Fruit fly (Drosophila melanogaster) whole organism, embryonic: ENCODE data around the gene CG42488.

Source experiments
- Atf6 ChIP-seq: fragments of 200-800 bp; sonication (Bioruptor generic); IDR thresholded peaks from 2 replicates; pipeline ENCODE4 v1.3.6; 2022; ENCODE audit warnings: missing biosample characterization, missing genetic modification characterization
- Bgb ChIP-seq: fragments of 200-800 bp; sonication (Bioruptor generic); IDR thresholded peaks from 2 replicates; pipeline ENCODE4 v1.3.6; 2022; ENCODE audit warnings: missing biosample characterization, missing genetic modification characterization; ENCODE audit not compliant: partially characterized antibody
- CG1024 ChIP-seq: fragments of 200-800 bp; sonication (Bioruptor generic); IDR thresholded peaks from 2 replicates; pipeline ENCODE4 v1.3.6; 2022; ENCODE audit warnings: missing biosample characterization, missing genetic modification characterization
- CG10274 ChIP-seq: fragments of 200-800 bp; sonication (Bioruptor generic); optimal IDR thresholded peaks from 3 replicates; lab custom pipeline; 2017; ENCODE audit warnings: missing biosample characterization, mild to moderate bottlenecking, missing genetic modification characterization
- CG10431 ChIP-seq: fragments of 200-800 bp; sonication (Bioruptor generic); optimal IDR thresholded peaks from 3 replicates; lab custom pipeline; 2018; ENCODE audit warnings: missing biosample characterization, mild to moderate bottlenecking, missing genetic modification characterization
- CG14965 ChIP-seq: fragments of 200-800 bp; sonication (Bioruptor generic); optimal IDR thresholded peaks from 2 replicates; lab custom pipeline; 2016; ENCODE audit warnings: missing biosample characterization, missing genetic modification characterization, borderline replicate concordance
- CG1602 ChIP-seq: fragments of 200-800 bp; sonication (Bioruptor generic); optimal IDR thresholded peaks from 3 replicates; lab custom pipeline; 2016; ENCODE audit warnings: missing biosample characterization, missing genetic modification characterization
- CG16863 ChIP-seq: fragments of 200-800 bp; sonication (Bioruptor generic); optimal IDR thresholded peaks from 3 replicates; lab custom pipeline; 2016; ENCODE audit warnings: missing biosample characterization, missing genetic modification characterization
- CG2129 ChIP-seq: fragments of 200-800 bp; sonication (Bioruptor generic); IDR thresholded peaks from 2 replicates; pipeline ENCODE4 v1.3.6; 2022; ENCODE audit warnings: missing biosample characterization, missing genetic modification characterization; ENCODE audit not compliant: partially characterized antibody
- CG31441 ChIP-seq: fragments of 200-800 bp; sonication (Bioruptor generic); IDR thresholded peaks from 2 replicates; pipeline ENCODE4 v1.3.6; 2022; ENCODE audit warnings: missing biosample characterization, missing genetic modification characterization
- CG33557 ChIP-seq: fragments of 200-800 bp; sonication (Bioruptor generic); optimal IDR thresholded peaks from 2 replicates; lab custom pipeline; 2019; ENCODE audit warnings: missing biosample characterization, mild to moderate bottlenecking, missing genetic modification characterization, moderate library complexity
- CG6272 ChIP-seq: fragments of 200-800 bp; sonication (Bioruptor generic); IDR thresholded peaks from 2 replicates; pipeline ENCODE4 v1.3.6; 2022; ENCODE audit warnings: missing biosample characterization, missing genetic modification characterization
- CG6689 ChIP-seq: fragments of 200-800 bp; sonication (Bioruptor generic); IDR thresholded peaks from 2 replicates; pipeline ENCODE4 v1.3.6; 2022; ENCODE audit warnings: missing biosample characterization, missing genetic modification characterization
- CG7556 ChIP-seq: fragments of 200-800 bp; sonication (Bioruptor generic); optimal IDR thresholded peaks from 2 replicates; lab custom pipeline; 2017; ENCODE audit warnings: missing biosample characterization, mild to moderate bottlenecking, missing genetic modification characterization
- CG7928 ChIP-seq: fragments of 200-800 bp; sonication (Bioruptor generic); optimal IDR thresholded peaks from 2 replicates; lab custom pipeline; 2017; ENCODE audit warnings: missing biosample characterization, mild to moderate bottlenecking, missing genetic modification characterization
- CG8290 ChIP-seq, 3 experiments: fragments of 200-800 bp; sonication (Bioruptor generic); optimal IDR thresholded peaks; 2 replicates each; lab custom pipeline; 2016 to 2019; ENCODE audit warnings: missing biosample characterization in 3 of 3, missing genetic modification characterization in 3 of 3, mild to moderate bottlenecking in 2 of 3, moderate library complexity in 1 of 3
- CG9932 ChIP-seq: fragments of 200-800 bp; sonication (Bioruptor generic); IDR thresholded peaks from 2 replicates; pipeline ENCODE4 v1.3.6; 2022; ENCODE audit warnings: missing biosample characterization, missing genetic modification characterization
- Dll ChIP-seq: fragments of 200-800 bp; sonication (Bioruptor generic); IDR thresholded peaks from 4 replicates; pipeline ENCODE4 v1.3.6; 2022; ENCODE audit warnings: missing biosample characterization, missing genetic modification characterization; ENCODE audit not compliant: partially characterized antibody
- Fer3 ChIP-seq: fragments of 200-800 bp; sonication (Bioruptor generic); optimal IDR thresholded peaks from 2 replicates; lab custom pipeline; 2018; ENCODE audit warnings: missing biosample characterization, mild to moderate bottlenecking, missing genetic modification characterization, moderate library complexity
- GATAe ChIP-seq: fragments of 200-800 bp; sonication (Bioruptor generic); conservative IDR thresholded peaks from 2 replicates; pipeline ENCODE4 v1.3.6; 2022; ENCODE audit warnings: missing biosample characterization, missing genetic modification characterization
- Ravus ChIP-seq: fragments of 200-800 bp; sonication (Bioruptor generic); IDR thresholded peaks from 2 replicates; pipeline ENCODE4 v1.3.6; 2022; ENCODE audit warnings: missing biosample characterization, missing genetic modification characterization
- Side ChIP-seq: fragments of 200-800 bp; sonication (Bioruptor generic); optimal IDR thresholded peaks from 2 replicates; lab custom pipeline; 2016; ENCODE audit warnings: missing biosample characterization, missing genetic modification characterization
- ato ChIP-seq: fragments of 200-800 bp; sonication (Bioruptor generic); IDR thresholded peaks from 2 replicates; pipeline ENCODE4 v1.3.6; 2022; ENCODE audit warnings: missing biosample characterization, missing genetic modification characterization; ENCODE audit not compliant: partially characterized antibody
- bcd ChIP-seq: fragments of 200-800 bp; sonication (Bioruptor generic); optimal IDR thresholded peaks from 2 replicates; lab custom pipeline; 2017; ENCODE audit warnings: missing biosample characterization, mild to moderate bottlenecking, missing genetic modification characterization
- cg ChIP-seq: fragments of 200-800 bp; sonication (Bioruptor generic); optimal IDR thresholded peaks from 3 replicates; lab custom pipeline; 2019; ENCODE audit warnings: missing biosample characterization, mild to moderate bottlenecking, missing genetic modification characterization, moderate library complexity
- dm ChIP-seq: fragments of 200-800 bp; sonication (Bioruptor generic); optimal IDR thresholded peaks from 3 replicates; lab custom pipeline; 2016; ENCODE audit warnings: missing biosample characterization, missing genetic modification characterization
- dysf ChIP-seq: fragments of 200-800 bp; sonication (Bioruptor generic); IDR thresholded peaks from 3 replicates; pipeline ENCODE4 v1.3.6; 2022; ENCODE audit warnings: missing biosample characterization, missing genetic modification characterization
- gcm ChIP-seq: fragments of 200-800 bp; sonication (Bioruptor generic); optimal IDR thresholded peaks from 2 replicates; lab custom pipeline; 2019; ENCODE audit warnings: missing biosample characterization, mild to moderate bottlenecking, missing genetic modification characterization, moderate library complexity
- ham ChIP-seq: fragments of 200-800 bp; sonication (Bioruptor generic); IDR thresholded peaks from 2 replicates; pipeline ENCODE4 v1.3.6; 2022; ENCODE audit warnings: missing biosample characterization, missing genetic modification characterization
- hth ChIP-seq: fragments of >200 bp; optimal IDR thresholded peaks from 2 replicates; lab custom pipeline; 2017; ENCODE audit warnings: inconsistent platforms
- lab ChIP-seq: fragments of 200-800 bp; sonication (Bioruptor generic); optimal IDR thresholded peaks from 3 replicates; lab custom pipeline; 2017; ENCODE audit warnings: missing biosample characterization, missing genetic modification characterization, mild to moderate bottlenecking, moderate library complexity, missing genetic modification reagents
- mam ChIP-seq: fragments of 200-800 bp; sonication (Bioruptor generic); optimal IDR thresholded peaks from 3 replicates; lab custom pipeline; 2016; ENCODE audit warnings: missing biosample characterization, missing genetic modification characterization
- mld ChIP-seq: fragments of 200-800 bp; sonication (Bioruptor generic); IDR thresholded peaks from 3 replicates; pipeline ENCODE4 v1.3.6; 2022; ENCODE audit warnings: missing biosample characterization, missing genetic modification characterization; ENCODE audit not compliant: partially characterized antibody
- pho ChIP-seq: fragments of 200-800 bp; sonication (Bioruptor generic); optimal IDR thresholded peaks from 2 replicates; lab custom pipeline; 2016; ENCODE audit warnings: missing biosample characterization, missing genetic modification characterization
- ro ChIP-seq: fragments of 200-800 bp; sonication (Bioruptor generic); IDR thresholded peaks from 2 replicates; pipeline ENCODE4 v1.3.6; 2022; ENCODE audit warnings: missing biosample characterization, missing genetic modification characterization
- sd ChIP-seq: fragments of 200-800 bp; sonication (Bioruptor generic); optimal IDR thresholded peaks from 3 replicates; lab custom pipeline; 2018; ENCODE audit warnings: missing biosample characterization, mild to moderate bottlenecking, missing genetic modification characterization, moderate library complexity
- shn ChIP-seq: fragments of 200-800 bp; sonication (Bioruptor generic); optimal IDR thresholded peaks from 3 replicates; lab custom pipeline; 2016; ENCODE audit warnings: missing biosample characterization, missing genetic modification characterization
- sima ChIP-seq: fragments of 200-800 bp; sonication (Bioruptor generic); optimal IDR thresholded peaks from 2 replicates; lab custom pipeline; 2016; ENCODE audit warnings: missing biosample characterization, missing genetic modification characterization
- slp2 ChIP-seq: fragments of 200-800 bp; sonication (Bioruptor generic); optimal IDR thresholded peaks from 2 replicates; lab custom pipeline; 2016; ENCODE audit warnings: missing biosample characterization, missing genetic modification characterization
- tna ChIP-seq: fragments of 200-800 bp; sonication (Bioruptor generic); IDR thresholded peaks from 2 replicates; pipeline ENCODE4 v1.3.6; 2022; ENCODE audit warnings: missing biosample characterization, missing genetic modification characterization; ENCODE audit not compliant: partially characterized antibody
- z ChIP-seq: fragments of 200-800 bp; sonication (Bioruptor generic); IDR thresholded peaks from 3 replicates; pipeline ENCODE4 v1.3.6; 2022; ENCODE audit warnings: missing biosample characterization, missing genetic modification characterization

Gene CG42488

DNA sequence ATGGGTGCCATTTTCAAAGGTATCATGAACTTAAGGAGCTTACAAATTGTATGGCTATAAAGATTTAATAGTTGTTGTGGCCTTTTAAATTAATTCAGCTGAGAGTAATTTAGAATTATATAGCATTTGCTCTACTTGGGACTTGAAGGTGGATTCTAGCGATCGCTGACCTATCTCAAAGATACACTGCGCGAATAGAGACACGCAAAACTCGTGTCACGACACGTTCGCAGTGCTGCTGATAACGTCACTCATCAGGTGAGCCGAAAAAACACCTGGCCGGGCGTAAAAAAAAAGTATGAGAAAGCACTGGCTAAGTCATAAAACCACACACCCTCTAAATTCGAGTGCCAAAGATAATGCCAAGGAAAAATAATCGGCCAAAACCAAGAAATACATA is 6.8 kb downstream of the CG42488 start (continued):
- TF ChIP-seq gcm (GFP tag; lab: Kevin White, UChicago), result no peak
- no peak for TF ChIP-seq CG1602
- no peak for TF ChIP-seq Ravus (GFP tag; lab: Robert Waterston, UW)
- TF ChIP-seq mam, result peak; percentile 19
- TF ChIP-seq CG7556, result no peak
- TF ChIP-seq CG2129 (GFP tag; lab: Robert Waterston, UW), result no peak; the same call in 1 of the 2 replicates
- no peak for TF ChIP-seq CG16863 (GFP tag; lab: Kevin White, UChicago)
- peak; percentile 71; the same call in 2 of the 3 replicates for TF ChIP-seq mld (GFP tag; lab: Robert Waterston, UW)
- TF ChIP-seq CG1024, result no peak
- no peak for TF ChIP-seq dysf (GFP tag; lab: Robert Waterston, UW)
- 0 out of 2 replicates have a peak, but pooled peaks have one; percentile 37 for TF ChIP-seq ato
- TF ChIP-seq GATAe (GFP tag; lab: Robert Waterston, UW), result peak; percentile 44; the same call in 1 of the 2 replicates
- TF ChIP-seq CG31441 (GFP tag; lab: Robert Waterston, UW), result no peak
- no peak for TF ChIP-seq CG10274 (GFP tag; lab: Kevin White, UChicago)
- TF ChIP-seq CG6272 (GFP tag; lab: Robert Waterston, UW), result peak; percentile 8; the same call in 1 of the 2 replicates
- no peak for TF ChIP-seq lab (GFP tag; lab: Kevin White, UChicago)
- no peak for TF ChIP-seq slp2 (GFP tag; lab: Kevin White, UChicago)
- no peak for TF ChIP-seq cg (GFP tag; lab: Kevin White, UChicago)
- TF ChIP-seq sd, result no peak
- no peak for TF ChIP-seq hth (lab: Kevin White, UChicago)
- TF ChIP-seq ham (GFP tag; lab: Robert Waterston, UW), result no peak
- no peak for TF ChIP-seq CG6689 (GFP tag; lab: Robert Waterston, UW)
- TF ChIP-seq CG10431 (GFP tag; lab: Kevin White, UChicago), result no peak
- no peak for TF ChIP-seq CG9932 (GFP tag; lab: Robert Waterston, UW)
- TF ChIP-seq shn (GFP tag; lab: Kevin White, UChicago), result no peak
- TF ChIP-seq ro (GFP tag; lab: Robert Waterston, UW), result no peak
- no peak for TF ChIP-seq Atf6 (GFP tag; lab: Robert Waterston, UW)
- no peak for TF ChIP-seq CG33557 (GFP tag; lab: Kevin White, UChicago)
- no peak for TF ChIP-seq Fer3 (tag; lab: Kevin White, UChicago)
- TF ChIP-seq CG14965, result no peak
- TF ChIP-seq CG8290 (GFP tag; optimal IDR thresholded peaks at IDR 0.05; lab: Kevin White, UChicago), result no peak
- TF ChIP-seq CG8290 (tag; optimal IDR thresholded peaks at IDR 0.05; lab: Kevin White, UChicago), result no peak
- peak; percentile 67 for TF ChIP-seq Bgb (GFP tag; lab: Robert Waterston, UW)
- TF ChIP-seq dm (GFP tag; lab: Kevin White, UChicago), result peak; percentile 20
- TF ChIP-seq z, result no peak
- TF ChIP-seq Side (GFP tag; lab: Kevin White, UChicago), result peak; percentile 4
- peak; percentile 52; the same call in 1 of the 2 replicates for TF ChIP-seq tna (GFP tag; lab: Robert Waterston, UW)
- no peak for TF ChIP-seq sima (GFP tag; lab: Kevin White, UChicago)
- TF ChIP-seq Dll (GFP tag; lab: Robert Waterston, UW), result peak; percentile 80
- no peak for TF ChIP-seq pho (GFP tag; lab: Kevin White, UChicago)
- no peak for TF ChIP-seq CG7928 (GFP tag; lab: Kevin White, UChicago)
- no peak for TF ChIP-seq bcd (GFP tag; lab: Kevin White, UChicago)
